Fruit fly (Drosophila melanogaster) whole organism: ENCODE measurements around the gene disco-r.

Source experiments
- CG8478 ChIP-seq: fragments of >200 bp; optimal IDR thresholded peaks from 2 replicates; lab custom pipeline; 2018; ENCODE audit warnings: inconsistent platforms
- Dll ChIP-seq: fragments of >200 bp; optimal IDR thresholded peaks from 2 replicates; lab custom pipeline; 2017
- EcR ChIP-seq, 2 experiments: fragments of >200 bp; optimal IDR thresholded peaks; 2 replicates each; lab custom pipeline; 2017; ENCODE audit warnings: missing biosample characterization in 2 of 2, missing genetic modification characterization in 2 of 2, missing genetic modification reagents in 2 of 2
- pan ChIP-seq: fragments of >200 bp; optimal IDR thresholded peaks from 2 replicates; lab custom pipeline; 2017
- psq ChIP-seq: fragments of >200 bp; optimal IDR thresholded peaks from 2 replicates; lab custom pipeline; 2017

DNA sequence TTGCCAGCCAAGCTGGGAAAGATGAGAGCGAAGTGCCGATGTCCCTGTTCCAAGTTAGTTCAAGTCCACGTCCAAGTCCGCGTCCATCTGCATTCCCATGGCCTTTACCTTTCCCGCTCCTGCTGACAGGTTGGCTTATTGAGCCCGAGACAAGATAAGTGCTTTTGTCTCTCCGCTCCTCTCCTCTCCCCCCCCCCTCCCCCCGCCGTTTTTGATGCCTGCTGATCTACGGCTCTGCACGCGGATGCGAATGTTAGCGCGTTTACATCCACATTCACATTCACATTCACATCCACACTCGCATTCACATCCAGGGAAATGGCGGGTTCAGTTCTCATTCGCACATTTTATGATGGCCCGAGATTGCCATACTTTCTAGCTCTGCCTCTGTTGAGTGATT, 13.4 kb downstream of the disco-r start:
- TF ChIP-seq psq (lab: Kevin White, UChicago) (no peak), CG8478 (no peak), EcR (GFP tag; optimal IDR thresholded peaks at IDR 0.05; lab: Kevin White, UChicago) (no peak), pan (lab: Kevin White, UChicago) (no peak), Dll (no peak)
